Worm (Caenorhabditis elegans): Measurements from ENCODE around the gene srh-80.

- no peak for TF ChIP-seq ama-1 (optimal IDR thresholded peaks at IDR 0.05)
- TF ChIP-seq ztf-11 (tag; optimal IDR thresholded peaks at IDR 0.05) = no peak
- TF ChIP-seq unc-130 (GFP tag; optimal IDR thresholded peaks at IDR 0.05) = no peak
- TF ChIP-seq nhr-11 (tag; optimal IDR thresholded peaks at IDR 0.05) = no peak
- no peak for TF ChIP-seq Y48G9A.11 (GFP tag; IDR thresholded peaks at IDR 0.05)
- no peak for TF ChIP-seq zag-1 (tag; optimal IDR thresholded peaks at IDR 0.05)
- no peak for TF ChIP-seq ZK337.2 (GFP tag; IDR thresholded peaks at IDR 0.05)
- no peak for TF ChIP-seq ces-1 (GFP tag; optimal IDR thresholded peaks at IDR 0.05)
- no peak for TF ChIP-seq nhr-28 (tag; optimal IDR thresholded peaks at IDR 0.05)
- no peak for TF ChIP-seq dpl-1 (GFP tag; optimal IDR thresholded peaks at IDR 0.05)
These were observed 8.2 kb upstream of the srh-80 start for ce11 chrV:211388-212168.

All from whole organism, L4 larva.